Fruit fly (Drosophila melanogaster): Measurements from ENCODE around the gene CG9759.

Gene CG9759

dm6 chr3R:13646729-13647633 lies 37.9 kb upstream of the CG9759 start, which contains the start of gene rin (continued):
- peak; percentile 34 for TF ChIP-seq CG2120 (GFP tag; optimal IDR thresholded peaks at IDR 0.05)
- peak; percentile 2 for TF ChIP-seq dm (GFP tag; optimal IDR thresholded peaks at IDR 0.05)
- no peak for TF ChIP-seq CG1603 (tag; optimal IDR thresholded peaks at IDR 0.05)
- TF ChIP-seq gfzf (GFP tag; optimal IDR thresholded peaks at IDR 0.05) = peak; percentile 37
- TF ChIP-seq ssp (GFP tag; IDR thresholded peaks at IDR 0.05) = peak; percentile 9; the same call in 1 of the 2 replicates
- peak in 1 of 2 experiments; percentile 13 for TF ChIP-seq insv (GFP tag; optimal IDR thresholded peaks at IDR 0.05)
- TF ChIP-seq zf30C (GFP tag; optimal IDR thresholded peaks at IDR 0.05) = peak; percentile 35
- peak in 1 of 2 experiments; percentile 49 for TF ChIP-seq Trl (optimal IDR thresholded peaks at IDR 0.05)
- no peak for TF ChIP-seq Trl (GFP tag; optimal IDR thresholded peaks at IDR 0.05)
- TF ChIP-seq CG4617 (GFP tag; optimal IDR thresholded peaks at IDR 0.05; ENCODE audit: borderline replicate concordance) = peak; percentile 8
- peak in 1 of 2 experiments; percentile 16 for TF ChIP-seq Eip74EF (GFP tag; optimal IDR thresholded peaks at IDR 0.05)
- TF ChIP-seq CG13624 (GFP tag; optimal IDR thresholded peaks at IDR 0.05) = no peak
- TF ChIP-seq crol (GFP tag; IDR thresholded peaks at IDR 0.05) = peak; percentile 38; the same call in 1 of the 2 replicates
- TF ChIP-seq TFAM (GFP tag; optimal IDR thresholded peaks at IDR 0.05) = no peak
- TF ChIP-seq CG9932 (GFP tag; IDR thresholded peaks at IDR 0.05) = peak; percentile 71
- TF ChIP-seq sna (GFP tag; IDR thresholded peaks at IDR 0.05; ENCODE audit: partially characterized antibody) = no peak
- peak; percentile 84 for TF ChIP-seq CG6689 (GFP tag; IDR thresholded peaks at IDR 0.05)
- TF ChIP-seq Max (GFP tag; optimal IDR thresholded peaks at IDR 0.05) = peak; percentile 18
- TF ChIP-seq CG34422 (GFP tag; IDR thresholded peaks at IDR 0.05) = peak; percentile 59; the same call in 1 of the 3 replicates
- no peak for TF ChIP-seq toy (GFP tag; IDR thresholded peaks at IDR 0.05)
- TF ChIP-seq sens (GFP tag) = peak; percentile 62
- TF ChIP-seq D19B (GFP tag; optimal IDR thresholded peaks at IDR 0.05) = no peak
- TF ChIP-seq sqz (GFP tag; optimal IDR thresholded peaks at IDR 0.05) = peak; percentile 41
- TF ChIP-seq yki (optimal IDR thresholded peaks at IDR 0.05) = no peak
- TF ChIP-seq MBD-R2 (GFP tag; IDR thresholded peaks at IDR 0.05) = 0 out of 2 replicates have a peak, but pooled peaks have one; percentile 33
- peak; percentile 39 for TF ChIP-seq pzg (GFP tag; optimal IDR thresholded peaks at IDR 0.05)
- TF ChIP-seq row (GFP tag; IDR thresholded peaks at IDR 0.05) = peak; percentile 71
- peak; percentile 5 for TF ChIP-seq slp2 (GFP tag; optimal IDR thresholded peaks at IDR 0.05)
- no peak for TF ChIP-seq Kr (GFP tag; optimal IDR thresholded peaks at IDR 0.05)

dm6 chr3R:13645874-13646370 lies 36.9 kb upstream of the CG9759 start, which contains the start of gene sqd:
Gene sqd, minus strand, starts transcription at chr3R:13646304.
- TF ChIP-seq gt (GFP tag; IDR thresholded peaks at IDR 0.05) (no peak), Jarid2 (GFP tag; optimal IDR thresholded peaks at IDR 0.05) (no peak), Opbp (GFP tag; IDR thresholded peaks at IDR 0.05; ENCODE audit: partially characterized antibody) (no peak), CG4404 (GFP tag; IDR thresholded peaks at IDR 0.05) (no peak), HHEX (GFP tag; optimal IDR thresholded peaks at IDR 0.05) (peak; percentile 42), NK7.1 (GFP tag; optimal IDR thresholded peaks at IDR 0.05) (peak; percentile 5), H2.0 (GFP tag; IDR thresholded peaks at IDR 0.05) (no peak), Adf1 (GFP tag; IDR thresholded peaks at IDR 0.05) (no peak), usp (GFP tag; optimal IDR thresholded peaks at IDR 0.05) (no peak), sqz (GFP tag; optimal IDR thresholded peaks at IDR 0.05) (no peak), lola (GFP tag; optimal IDR thresholded peaks at IDR 0.05) (no peak), Dip3 (GFP tag; optimal IDR thresholded peaks at IDR 0.05) (peak; percentile 40), CG8089 (GFP tag; optimal IDR thresholded peaks at IDR 0.05) (no peak), Sox100B (GFP tag; optimal IDR thresholded peaks at IDR 0.05) (peak; percentile 32), CG4707 (GFP tag; optimal IDR thresholded peaks at IDR 0.05) (peak; percentile 8), insv (GFP tag; optimal IDR thresholded peaks at IDR 0.05) (peak in 1 of 2 experiments; percentile 39), CG13894 (tag; optimal IDR thresholded peaks at IDR 0.05) (no peak), CG6683 (GFP tag; optimal IDR thresholded peaks at IDR 0.05) (no peak), sob (GFP tag; IDR thresholded peaks at IDR 0.05) (0 out of 2 replicates have a peak, but pooled peaks have one; percentile 28), CG10431 (GFP tag; optimal IDR thresholded peaks at IDR 0.05) (no peak), CG3163 (GFP tag; optimal IDR thresholded peaks at IDR 0.05) (no peak), Gsc (GFP tag; IDR thresholded peaks at IDR 0.05) (no peak), ind (GFP tag; optimal IDR thresholded peaks at IDR 0.05) (peak; percentile 38)

All from whole organism, embryonic.